Worm (Caenorhabditis elegans) whole organism, L1 larva: ENCODE results near the gene fbxa-13.

Experiments used
- efl-3 ChIP-seq: fragments of 200-800 bp; sonication (Bioruptor generic); optimal IDR thresholded peaks from 2 replicates; lab custom pipeline; 2018; ENCODE audit warnings: mild to moderate bottlenecking, missing genetic modification characterization, missing compliant biosample characterization
- pqm-1 ChIP-seq: sonication (generic microtip); optimal IDR thresholded peaks from 3 replicates; lab custom pipeline; 2017; ENCODE audit warnings: missing biosample characterization, missing genetic modification characterization

DNA sequence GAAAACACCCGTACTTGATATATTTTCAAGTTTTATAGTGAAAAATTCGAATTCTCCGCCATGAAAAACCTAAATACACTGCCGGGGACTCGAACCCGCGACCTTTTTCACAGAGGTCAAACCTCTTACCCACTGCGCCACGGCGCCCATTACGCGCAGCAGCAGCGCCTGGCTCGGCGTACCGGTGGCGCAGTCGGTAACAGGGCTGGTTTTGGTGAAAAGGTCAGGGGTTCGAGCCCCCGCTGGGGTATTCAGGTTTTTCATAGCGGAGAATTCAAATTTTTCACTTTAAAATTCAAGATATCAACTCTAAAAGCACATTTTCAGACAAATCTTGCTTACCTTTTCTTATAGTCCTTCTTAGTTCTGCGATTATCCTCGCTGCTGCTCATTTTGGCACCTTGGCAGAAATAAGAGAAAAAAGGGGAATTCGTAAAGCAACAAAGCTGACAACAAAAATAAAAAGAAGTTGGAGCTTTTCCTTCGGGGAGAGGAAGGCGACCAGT lies 40.9 kb downstream of the fbxa-13 start, which contains the start of gene Y22D7AL.16:
- TF ChIP-seq efl-3 (GFP tag; lab: Kevin White, UChicago) (no peak), pqm-1 (tag; lab: Kevin White, UChicago) (no peak)
